Worm (Caenorhabditis elegans): ENCODE data around the gene C15F1.5.

C15F1.5 gene

DNA sequence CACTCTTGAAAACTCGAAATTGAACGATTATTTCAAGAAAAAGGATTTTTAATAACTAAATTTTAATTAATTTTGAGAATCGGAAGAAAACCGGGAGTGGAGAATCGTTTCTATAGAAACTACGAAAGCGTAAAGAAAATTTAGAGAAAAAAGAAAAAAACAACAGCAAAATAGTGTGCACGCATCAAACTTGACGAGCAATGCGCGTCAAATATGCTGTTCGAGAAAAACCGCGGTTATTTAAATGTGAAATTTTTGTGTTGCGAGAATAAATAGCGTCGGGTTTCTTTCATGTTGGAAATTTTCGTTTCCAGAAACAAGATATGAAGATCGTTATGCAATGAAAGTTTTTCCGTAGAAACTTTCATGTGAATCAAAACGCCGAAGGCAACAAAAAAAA, 3.6 kb upstream of the C15F1.5 start (continued):
- TF ChIP-seq egl-44 (GFP tag; IDR thresholded peaks at IDR 0.05) (no peak), Y67H2A.10 (GFP tag; conservative IDR thresholded peaks at IDR 0.05) (no peak), F49E8.2 (tag; optimal IDR thresholded peaks at IDR 0.05; ENCODE audit: insufficient read depth) (no peak), zfh-2 (GFP tag; conservative IDR thresholded peaks at IDR 0.05) (no peak)

DNA sequence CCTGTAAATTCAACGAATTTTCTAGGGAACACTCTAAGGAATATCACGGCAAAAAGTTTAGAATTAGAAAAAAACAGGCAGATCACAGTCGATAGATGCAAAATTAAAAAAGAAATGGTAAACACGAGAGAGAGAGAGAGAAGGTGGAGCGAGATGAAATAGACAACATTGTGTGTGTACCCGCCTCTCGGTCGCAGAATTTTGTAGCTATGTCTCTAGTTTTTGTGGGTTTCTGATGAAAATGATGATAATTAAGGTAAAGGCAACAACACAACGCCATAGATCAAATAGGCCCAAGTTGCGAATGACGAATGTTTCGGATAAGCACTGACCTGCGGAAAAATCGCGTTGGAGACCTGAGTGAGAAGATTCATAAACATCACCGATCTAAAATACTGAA, 3.1 kb upstream of the C15F1.5 start, which contains the start of gene sod-1:
Gene sod-1 (minus strand): TSS at position 387 of the 400 bp plus-strand sequence.
- TF ChIP-seq ztf-18 (tag; optimal IDR thresholded peaks at IDR 0.05) (no peak), nhr-80 (tag; optimal IDR thresholded peaks at IDR 0.05) (peak; percentile 21), T26A5.8 (tag; optimal IDR thresholded peaks at IDR 0.05) (no peak), zim-3 (tag; optimal IDR thresholded peaks at IDR 0.05) (no peak), ztf-28 (GFP tag; IDR thresholded peaks at IDR 0.05) (no peak), ceh-91 (GFP tag; IDR thresholded peaks at IDR 0.05) (no peak), pha-4 (tag; optimal IDR thresholded peaks at IDR 0.05) (no peak), F49E8.2 (tag; optimal IDR thresholded peaks at IDR 0.05; ENCODE audit: insufficient read depth) (no peak), nfyb-1 (GFP tag; IDR thresholded peaks at IDR 0.05) (0 out of 2 replicates have a peak, but pooled peaks have one; percentile 7), ceh-27 (GFP tag; optimal IDR thresholded peaks at IDR 0.05) (peak; percentile 11), him-1 (tag; optimal IDR thresholded peaks at IDR 0.05) (no peak), madf-6 (GFP tag; IDR thresholded peaks at IDR 0.05) (0 out of 2 replicates have a peak, but pooled peaks have one; percentile 25), C06A6.2 (GFP tag; conservative IDR thresholded peaks at IDR 0.05) (no peak), F57A8.1 (GFP tag; optimal IDR thresholded peaks at IDR 0.05) (no peak), F22D6.2 (tag; optimal IDR thresholded peaks at IDR 0.05) (no peak), hmg-1.2 (GFP tag; IDR thresholded peaks at IDR 0.05) (no peak), sea-2 (GFP tag; IDR thresholded peaks at IDR 0.05) (no peak)

DNA sequence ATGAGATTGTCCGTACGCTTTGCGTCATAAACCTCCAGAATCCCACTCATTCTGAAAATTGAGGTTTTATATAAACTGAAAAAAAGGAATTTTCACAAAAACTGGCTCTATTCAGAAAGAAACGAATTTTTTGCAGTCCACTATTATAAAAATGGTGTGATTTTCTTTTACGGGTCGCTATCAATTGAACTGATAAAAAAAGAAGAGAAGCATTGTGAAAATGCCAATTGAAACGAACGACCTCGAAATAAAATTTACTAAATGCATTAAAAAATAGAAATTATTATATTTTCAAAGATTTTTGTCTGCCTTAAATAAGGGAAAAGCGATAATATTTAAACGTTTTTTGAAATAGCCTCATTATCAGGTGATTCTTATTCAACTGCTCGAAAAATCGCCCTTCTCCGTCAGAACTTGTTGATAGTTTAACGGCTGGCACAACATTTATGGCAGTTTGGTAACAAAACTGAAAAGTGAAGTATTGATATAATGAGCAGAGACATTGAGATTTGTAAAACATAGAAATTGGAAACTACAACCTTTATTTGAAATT, 1.8 kb upstream of the C15F1.5 start, which contains the start of gene art-1:
Gene art-1 (minus strand): TSS at position 51 of the 553 bp plus-strand sequence.
- peak; percentile 31 for TF ChIP-seq nhr-80 (tag; optimal IDR thresholded peaks at IDR 0.05)
- TF ChIP-seq F49E8.2 (tag; optimal IDR thresholded peaks at IDR 0.05; ENCODE audit: insufficient read depth): peak; percentile 35
- TF ChIP-seq nfyb-1 (GFP tag; IDR thresholded peaks at IDR 0.05): peak; percentile 51; the same call in 1 of the 2 replicates
- TF ChIP-seq lin-26 (GFP tag; IDR thresholded peaks at IDR 0.05): 0 out of 2 replicates have a peak, but pooled peaks have one; percentile 11
- no peak for TF ChIP-seq ceh-40 (GFP tag; IDR thresholded peaks at IDR 0.05)
- no peak for TF ChIP-seq unc-130 (GFP tag; optimal IDR thresholded peaks at IDR 0.05)
- TF ChIP-seq egrh-3 (GFP tag; IDR thresholded peaks at IDR 0.05): no peak
- TF ChIP-seq ama-1 (optimal IDR thresholded peaks at IDR 0.05): no peak
- peak in 1 of 2 experiments; percentile 67 for TF ChIP-seq ama-1 (GFP tag; optimal IDR thresholded peaks at IDR 0.05)
- no peak for TF ChIP-seq hsf-1 (GFP tag; IDR thresholded peaks at IDR 0.05)
- TF ChIP-seq snpc-4 (GFP tag; optimal IDR thresholded peaks at IDR 0.05): no peak
- TF ChIP-seq snpc-4 (tag; optimal IDR thresholded peaks at IDR 0.05): peak in 1 of 4 experiments; percentile 35

DNA sequence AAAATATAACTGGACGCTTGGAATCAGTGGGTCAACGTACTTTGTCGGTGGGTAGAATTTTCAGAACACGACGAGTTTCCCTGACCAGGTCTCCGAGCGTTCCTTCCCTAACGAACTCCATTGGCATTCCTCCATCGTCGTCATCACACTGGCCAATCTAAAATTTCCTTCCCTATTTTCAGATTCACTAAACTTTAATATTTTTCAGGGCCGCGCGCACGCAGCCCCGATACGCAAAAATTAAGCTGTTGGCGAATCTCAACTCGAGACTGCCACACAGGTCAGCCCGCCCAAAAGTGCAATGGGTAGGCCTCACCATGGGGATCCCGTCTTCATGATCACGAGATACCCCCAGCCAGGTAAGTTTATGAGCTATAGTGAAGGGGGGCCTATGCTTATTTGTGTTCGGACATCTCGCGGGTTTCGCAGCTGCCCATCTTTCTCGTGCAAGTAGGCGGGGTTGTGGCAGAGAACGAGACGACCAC, 2.2 kb downstream of the C15F1.5 start:
- no peak for TF ChIP-seq bed-1 (GFP tag; IDR thresholded peaks at IDR 0.05)
- peak in 1 of 2 experiments; percentile 61 for TF ChIP-seq rec-8 (tag; optimal IDR thresholded peaks at IDR 0.05)
- TF ChIP-seq ceh-27 (GFP tag; optimal IDR thresholded peaks at IDR 0.05): peak; percentile 40
- peak; percentile 58 for TF ChIP-seq hsf-1 (GFP tag; IDR thresholded peaks at IDR 0.05)
- peak; percentile 63 for TF ChIP-seq attf-5 (GFP tag; optimal IDR thresholded peaks at IDR 0.05)
- peak; percentile 49 for TF ChIP-seq T26A5.8 (tag; optimal IDR thresholded peaks at IDR 0.05)
- TF ChIP-seq nfyb-1 (GFP tag; IDR thresholded peaks at IDR 0.05): peak; percentile 93
- no peak for TF ChIP-seq let-607 (tag; optimal IDR thresholded peaks at IDR 0.05)
- TF ChIP-seq mcd-1 (GFP tag; IDR thresholded peaks at IDR 0.05): peak; percentile 81
- TF ChIP-seq lag-1 (GFP tag; IDR thresholded peaks at IDR 0.05): no peak
- TF ChIP-seq ztf-18 (tag; optimal IDR thresholded peaks at IDR 0.05): peak; percentile 70
- TF ChIP-seq let-526 (GFP tag; IDR thresholded peaks at IDR 0.05): peak; percentile 78; the same call in 1 of the 2 replicates
- no peak for TF ChIP-seq lsy-27 (tag; optimal IDR thresholded peaks at IDR 0.05; ENCODE audit: borderline replicate concordance, insufficient read depth)
- TF ChIP-seq Y79H2A.3 (GFP tag; conservative IDR thresholded peaks at IDR 0.05): 0 out of 2 replicates have a peak, but pooled peaks have one; percentile 36
- TF ChIP-seq C06A6.2 (GFP tag; conservative IDR thresholded peaks at IDR 0.05): peak; percentile 67
- peak; percentile 86 for TF ChIP-seq nhr-27 (tag; optimal IDR thresholded peaks at IDR 0.05)
- TF ChIP-seq atf-7 (tag; optimal IDR thresholded peaks at IDR 0.05): peak; percentile 59
- TF ChIP-seq B0035.1 (tag; optimal IDR thresholded peaks at IDR 0.05): peak; percentile 57
- no peak for TF ChIP-seq hlh-26 (GFP tag; conservative IDR thresholded peaks at IDR 0.05)
